Fruit fly (Drosophila melanogaster) whole organism, adult: Measurements from ENCODE around the gene Hakai.
A peak's percentile ranks its signal among the peaks of the same experiment; 100 is the strongest.

ENCODE experiments used
- CG11617 ChIP-seq: fragments of 200-800 bp; sonication (Bioruptor generic); optimal IDR thresholded peaks from 2 replicates; lab custom pipeline; 2017; ENCODE audit warnings: mild to moderate bottlenecking, missing biosample characterization, missing genetic modification reagents, missing genetic modification characterization
- CG12768 ChIP-seq: fragments of 200-800 bp; sonication (Bioruptor generic); optimal IDR thresholded peaks from 2 replicates; lab custom pipeline; 2017; ENCODE audit warnings: missing biosample characterization, missing genetic modification characterization, mild to moderate bottlenecking, moderate library complexity, missing genetic modification reagents
- CG14711 ChIP-seq: fragments of 200-800 bp; sonication (Bioruptor generic); optimal IDR thresholded peaks from 2 replicates; lab custom pipeline; 2018; ENCODE audit warnings: missing biosample characterization, mild to moderate bottlenecking, missing genetic modification characterization, moderate library complexity
- CG1620 ChIP-seq: fragments of 200-800 bp; sonication (Bioruptor generic); optimal IDR thresholded peaks from 2 replicates; lab custom pipeline; 2016; ENCODE audit warnings: missing biosample characterization, missing genetic modification characterization
- CG33017 ChIP-seq: fragments of 200-800 bp; sonication (Bioruptor generic); optimal IDR thresholded peaks from 2 replicates; lab custom pipeline; 2018; ENCODE audit warnings: missing biosample characterization, mild to moderate bottlenecking, missing genetic modification characterization, moderate library complexity
- CG5204 ChIP-seq: fragments of 200-800 bp; sonication (Bioruptor generic); optimal IDR thresholded peaks from 2 replicates; lab custom pipeline; 2016; ENCODE audit warnings: missing biosample characterization, missing genetic modification characterization
- CG7045 ChIP-seq: fragments of 200-800 bp; sonication (Bioruptor generic); optimal IDR thresholded peaks from 2 replicates; lab custom pipeline; 2017; ENCODE audit warnings: missing biosample characterization, mild to moderate bottlenecking, missing genetic modification characterization
- CG7101 ChIP-seq: fragments of 200-800 bp; sonication (Bioruptor generic); optimal IDR thresholded peaks from 2 replicates; lab custom pipeline; 2018; ENCODE audit warnings: missing biosample characterization, mild to moderate bottlenecking, missing genetic modification characterization, moderate library complexity
- Clk ChIP-seq: fragments of 200-800 bp; sonication (Bioruptor generic); optimal IDR thresholded peaks from 2 replicates; lab custom pipeline; 2017; ENCODE audit warnings: missing biosample characterization, missing genetic modification characterization
- Crg-1 ChIP-seq: fragments of 200-800 bp; sonication (Bioruptor generic); optimal IDR thresholded peaks from 2 replicates; lab custom pipeline; 2016; ENCODE audit warnings: missing biosample characterization, missing genetic modification characterization
- Hr96 ChIP-seq: fragments of 200-800 bp; sonication (Bioruptor generic); optimal IDR thresholded peaks from 2 replicates; lab custom pipeline; 2016; ENCODE audit warnings: missing biosample characterization, missing genetic modification characterization
- Mnt ChIP-seq: fragments of 200-800 bp; sonication (Bioruptor generic); optimal IDR thresholded peaks from 2 replicates; lab custom pipeline; 2016; ENCODE audit warnings: missing biosample characterization, mild to moderate bottlenecking, missing genetic modification characterization
- bab1 ChIP-seq: fragments of 200-800 bp; sonication (Bioruptor generic); optimal IDR thresholded peaks from 3 replicates; lab custom pipeline; 2019; ENCODE audit warnings: missing biosample characterization, mild to moderate bottlenecking, missing genetic modification characterization, moderate library complexity
- cic ChIP-seq: fragments of 200-800 bp; sonication (Bioruptor generic); optimal IDR thresholded peaks from 2 replicates; lab custom pipeline; 2017; ENCODE audit warnings: missing biosample characterization, mild to moderate bottlenecking, missing genetic modification characterization, moderate library complexity
- cnc ChIP-seq, 2 experiments: fragments of >200 bp; optimal IDR thresholded peaks; 2 replicates each; lab custom pipeline; 2017
- kay ChIP-seq: fragments of 200-800 bp; sonication (Bioruptor generic); peaks from one replicate; lab custom pipeline; 2016; ENCODE audit warnings: missing biosample characterization, missing genetic modification characterization, borderline replicate concordance
- ovo ChIP-seq: fragments of 200-800 bp; sonication (Bioruptor generic); optimal IDR thresholded peaks from 2 replicates; lab custom pipeline; 2016; ENCODE audit warnings: missing biosample characterization, missing genetic modification characterization
- pad ChIP-seq: fragments of 200-800 bp; sonication (Bioruptor generic); optimal IDR thresholded peaks from 3 replicates; lab custom pipeline; 2017; ENCODE audit warnings: missing biosample characterization, missing genetic modification characterization, mild to moderate bottlenecking, moderate library complexity, missing genetic modification reagents
- tj ChIP-seq: fragments of 200-800 bp; sonication (Bioruptor generic); optimal IDR thresholded peaks from 3 replicates; lab custom pipeline; 2017; ENCODE audit warnings: missing biosample characterization, mild to moderate bottlenecking, missing genetic modification characterization, moderate library complexity
- toe ChIP-seq: fragments of 200-800 bp; sonication (Bioruptor generic); optimal IDR thresholded peaks from 2 replicates; lab custom pipeline; 2016; ENCODE audit warnings: missing biosample characterization, missing genetic modification characterization

Hakai gene

DNA sequence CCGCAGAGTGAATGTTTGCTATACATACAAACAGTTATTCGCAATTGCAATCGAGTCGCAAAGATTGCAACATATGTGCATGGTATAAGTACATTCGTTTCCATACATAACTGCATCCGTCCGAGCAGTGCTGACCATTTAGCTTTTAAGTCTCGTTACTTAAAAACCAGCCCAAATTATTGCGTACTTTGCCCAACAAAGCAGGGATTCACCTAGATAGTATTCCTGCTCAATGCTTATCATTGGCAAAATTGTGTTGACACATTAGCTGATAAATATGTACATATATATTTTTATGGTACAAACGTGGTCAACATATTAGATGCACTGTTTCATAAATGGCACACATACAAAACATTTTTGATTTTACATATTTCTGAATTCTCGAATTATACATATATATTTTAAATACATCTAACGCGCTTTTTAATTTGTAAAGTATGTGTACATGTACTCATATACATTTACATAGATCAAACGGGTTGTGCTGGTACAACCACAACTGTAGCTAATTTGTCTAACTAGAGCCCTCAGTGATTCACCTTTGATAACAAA lies 39.2 kb downstream of the Hakai start:
- TF ChIP-seq kay (GFP tag; lab: Kevin White, UChicago), result peak; percentile 48
- TF ChIP-seq CG5204 (GFP tag; lab: Kevin White, UChicago), result no peak
- peak; percentile 21 for TF ChIP-seq CG33017

DNA sequence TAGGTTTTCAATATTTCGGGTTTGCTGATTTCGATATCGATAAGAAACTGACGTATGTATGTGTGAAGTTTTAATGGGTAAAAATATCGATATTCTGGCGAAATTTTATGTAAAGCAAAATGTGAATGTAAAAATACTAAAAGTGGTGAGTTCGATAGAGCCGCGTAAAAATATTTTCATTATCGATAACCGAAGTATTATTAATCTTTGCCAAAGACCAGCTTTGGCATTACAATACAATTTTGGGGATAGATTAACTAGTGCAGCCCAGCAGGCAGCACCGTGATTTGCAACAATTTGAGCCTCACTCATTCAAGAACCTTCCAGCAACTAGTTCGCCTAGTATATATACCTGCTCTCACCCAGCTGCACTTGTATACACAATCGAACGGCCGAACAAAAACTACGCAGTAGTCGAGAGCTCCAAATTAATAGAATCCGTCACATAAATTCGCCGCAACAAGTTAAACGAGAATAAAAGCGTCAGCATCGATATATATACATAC lies 40.0 kb downstream of the Hakai start:
- no peak for TF ChIP-seq cic (GFP tag; lab: Kevin White, UChicago)
- no peak for TF ChIP-seq pad (GFP tag; lab: Kevin White, UChicago)
- TF ChIP-seq CG12768 (GFP tag; lab: Kevin White, UChicago), result no peak
- TF ChIP-seq CG5204 (GFP tag; lab: Kevin White, UChicago), result no peak
- TF ChIP-seq ovo (GFP tag; lab: Kevin White, UChicago), result no peak
- TF ChIP-seq CG7045 (GFP tag; lab: Kevin White, UChicago), result no peak
- peak; percentile 41 to 89 for TF ChIP-seq cnc (optimal IDR thresholded peaks at IDR 0.05; lab: Kevin White, UChicago)
- TF ChIP-seq CG1620 (GFP tag; lab: Kevin White, UChicago), result peak; percentile 8
- no peak for TF ChIP-seq tj
- no peak for TF ChIP-seq CG33017
- peak; percentile 60 for TF ChIP-seq bab1
- no peak for TF ChIP-seq Crg-1 (GFP tag; lab: Kevin White, UChicago)
- peak; percentile 95 for TF ChIP-seq kay (GFP tag; lab: Kevin White, UChicago)
- TF ChIP-seq Clk (GFP tag; lab: Kevin White, UChicago), result no peak
- no peak for TF ChIP-seq toe
- no peak for TF ChIP-seq CG14711
- peak; percentile 34 for TF ChIP-seq Mnt (GFP tag; lab: Kevin White, UChicago)
- TF ChIP-seq Hr96, result no peak
- peak; percentile 22 for TF ChIP-seq CG11617
- peak; percentile 14 for TF ChIP-seq CG7101

dm6 chr2L:19540307-19540706 lies 42.0 kb downstream of the Hakai start, which contains the start of gene CG13081:
Gene CG13081, plus strand, starts transcription at chr2L:19540607.
- TF ChIP-seq CG12768 (GFP tag; lab: Kevin White, UChicago), result no peak
- TF ChIP-seq kay (GFP tag; lab: Kevin White, UChicago), result no peak
- no peak for TF ChIP-seq CG7101
- no peak for TF ChIP-seq pad (GFP tag; lab: Kevin White, UChicago)
- no peak for TF ChIP-seq Crg-1 (GFP tag; lab: Kevin White, UChicago)
- no peak for TF ChIP-seq CG1620 (GFP tag; lab: Kevin White, UChicago)
- TF ChIP-seq CG5204 (GFP tag; lab: Kevin White, UChicago), result no peak
- TF ChIP-seq CG7045 (GFP tag; lab: Kevin White, UChicago), result no peak
- no peak for TF ChIP-seq Hr96
- TF ChIP-seq toe, result no peak
- no peak for TF ChIP-seq Mnt (GFP tag; lab: Kevin White, UChicago)
- no peak for TF ChIP-seq CG33017
- no peak for TF ChIP-seq tj
- no peak for TF ChIP-seq CG11617
- no peak for TF ChIP-seq Clk (GFP tag; lab: Kevin White, UChicago)
- no peak for TF ChIP-seq CG14711
- TF ChIP-seq cnc (optimal IDR thresholded peaks at IDR 0.05; lab: Kevin White, UChicago), result no peak
- TF ChIP-seq cic (GFP tag; lab: Kevin White, UChicago), result no peak
- TF ChIP-seq ovo (GFP tag; lab: Kevin White, UChicago), result no peak

dm6 chr2L:19537779-19538456 lies 44.4 kb downstream of the Hakai start, which contains the start of gene CG13082:
Gene CG13082, plus strand, starts transcription at chr2L:19538425.
- TF ChIP-seq cnc (optimal IDR thresholded peaks at IDR 0.05; lab: Kevin White, UChicago) (no peak), Crg-1 (GFP tag; lab: Kevin White, UChicago) (no peak), tj (no peak), CG1620 (GFP tag; lab: Kevin White, UChicago) (no peak), pad (GFP tag; lab: Kevin White, UChicago) (no peak), bab1 (no peak), Mnt (GFP tag; lab: Kevin White, UChicago) (no peak), CG11617 (no peak), kay (GFP tag; lab: Kevin White, UChicago) (no peak), CG12768 (GFP tag; lab: Kevin White, UChicago) (no peak), ovo (GFP tag; lab: Kevin White, UChicago) (no peak), Clk (GFP tag; lab: Kevin White, UChicago) (no peak)

DNA sequence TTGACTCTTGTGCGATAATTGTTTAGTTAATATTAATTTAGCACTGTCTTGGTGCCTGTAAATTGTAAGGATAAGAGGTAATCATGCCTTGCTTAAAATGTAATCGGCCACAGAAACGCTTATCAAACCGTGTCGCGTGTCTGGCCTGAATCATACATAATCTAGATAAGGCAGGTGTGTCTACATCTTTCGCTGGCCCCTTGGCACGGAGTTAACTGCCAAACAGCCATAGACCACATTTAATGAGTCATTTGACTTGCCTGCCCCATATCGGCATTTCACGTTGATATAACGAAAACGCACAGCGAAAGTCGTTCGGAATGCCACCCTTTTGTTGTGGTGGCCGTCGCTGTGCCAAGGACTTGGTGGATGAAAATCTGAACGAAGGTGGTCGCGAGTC lies 47.0 kb downstream of the Hakai start, which contains the start of gene CG31697:
Gene CG31697, plus strand, starts transcription at position 215 of the 400 bp plus-strand sequence.
- no peak for TF ChIP-seq CG1620 (GFP tag; lab: Kevin White, UChicago)
- TF ChIP-seq CG7045 (GFP tag; lab: Kevin White, UChicago), result no peak
- TF ChIP-seq CG11617, result no peak
- TF ChIP-seq Crg-1 (GFP tag; lab: Kevin White, UChicago), result no peak
- TF ChIP-seq CG5204 (GFP tag; lab: Kevin White, UChicago), result no peak
- TF ChIP-seq CG7101, result no peak
- TF ChIP-seq Clk (GFP tag; lab: Kevin White, UChicago), result no peak
- no peak for TF ChIP-seq toe
- TF ChIP-seq CG14711, result no peak
- no peak for TF ChIP-seq Mnt (GFP tag; lab: Kevin White, UChicago)
- TF ChIP-seq ovo (GFP tag; lab: Kevin White, UChicago), result no peak
- no peak for TF ChIP-seq kay (GFP tag; lab: Kevin White, UChicago)

DNA sequence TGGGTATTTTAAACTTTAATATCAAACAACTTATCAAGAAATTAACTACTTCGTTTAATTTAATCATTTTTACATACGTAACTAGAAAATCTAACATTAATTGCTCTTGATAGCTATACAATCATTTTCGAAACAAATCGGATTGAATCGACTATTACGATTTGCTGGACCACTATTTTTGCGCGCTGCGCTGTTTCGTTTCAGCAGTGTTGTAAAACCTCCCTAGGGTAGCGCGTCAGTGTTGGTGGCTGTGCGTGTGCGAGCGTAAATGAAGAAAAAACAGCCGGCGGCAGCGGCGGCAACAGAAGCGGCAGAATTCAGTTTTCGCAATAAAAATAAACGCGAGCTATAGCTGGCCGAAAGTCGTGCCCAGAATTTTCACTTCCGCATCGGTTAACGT lies 49.0 kb downstream of the Hakai start, which contains the start of gene CG33116:
Gene CG33116, plus strand, starts transcription at position 233 of the 400 bp plus-strand sequence.
- TF ChIP-seq cnc (optimal IDR thresholded peaks at IDR 0.05; lab: Kevin White, UChicago) (no peak), kay (GFP tag; lab: Kevin White, UChicago) (no peak), CG7101 (peak; percentile 88), ovo (GFP tag; lab: Kevin White, UChicago) (peak; percentile 72), CG1620 (GFP tag; lab: Kevin White, UChicago) (peak; percentile 71), cic (GFP tag; lab: Kevin White, UChicago) (peak; percentile 30), CG7045 (GFP tag; lab: Kevin White, UChicago) (peak; percentile 78), Crg-1 (GFP tag; lab: Kevin White, UChicago) (peak; percentile 89), CG11617 (peak; percentile 68), CG14711 (peak; percentile 81), Clk (GFP tag; lab: Kevin White, UChicago) (peak; percentile 35), pad (GFP tag; lab: Kevin White, UChicago) (peak; percentile 75), tj (peak; percentile 36), bab1 (peak; percentile 78), Hr96 (peak; percentile 79), CG5204 (GFP tag; lab: Kevin White, UChicago) (peak; percentile 67), CG33017 (peak; percentile 88), toe (peak; percentile 75), Mnt (GFP tag; lab: Kevin White, UChicago) (peak; percentile 85), CG12768 (GFP tag; lab: Kevin White, UChicago) (peak; percentile 88)
